Worm (Caenorhabditis elegans): Measurements from ENCODE around the gene M03F4.6.
A peak's percentile ranks its signal among the peaks of the same experiment; 100 is the strongest.

The M03F4.6 gene

DNA sequence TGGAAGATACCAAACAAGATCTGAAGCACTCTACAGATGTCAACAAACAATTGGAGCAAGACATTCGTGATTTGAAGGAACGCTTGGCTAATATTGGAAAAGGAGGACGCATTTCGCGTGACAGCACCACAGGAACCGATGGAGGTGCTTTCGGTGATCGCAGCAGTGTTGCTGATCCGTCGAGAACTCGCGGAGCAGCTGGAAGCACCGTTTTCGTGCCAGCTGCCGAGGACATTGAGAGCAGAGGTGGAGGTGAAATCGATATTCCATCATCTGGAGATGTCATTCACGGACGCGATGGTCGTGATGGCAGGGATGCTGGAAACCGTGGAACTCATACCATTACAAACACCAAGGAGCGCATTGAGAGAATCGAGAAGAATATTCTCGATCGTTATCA is 18.5 kb upstream of the M03F4.6 start:
- TF ChIP-seq nhr-47 (tag; optimal IDR thresholded peaks at IDR 0.05), result no peak
- TF ChIP-seq ets-5 (GFP tag; IDR thresholded peaks at IDR 0.05), result no peak
- no peak for TF ChIP-seq irx-1 (tag; optimal IDR thresholded peaks at IDR 0.05)
- no peak for TF ChIP-seq ceh-90 (tag; optimal IDR thresholded peaks at IDR 0.05)
- no peak for TF ChIP-seq ceh-63 (GFP tag; optimal IDR thresholded peaks at IDR 0.05)
- TF ChIP-seq ces-1 (GFP tag; optimal IDR thresholded peaks at IDR 0.05), result no peak
- no peak for TF ChIP-seq elt-2 (tag; optimal IDR thresholded peaks at IDR 0.05)
- no peak for TF ChIP-seq mdl-1 (tag; optimal IDR thresholded peaks at IDR 0.05)
- TF ChIP-seq ztf-11 (tag; optimal IDR thresholded peaks at IDR 0.05), result no peak
- no peak for TF ChIP-seq xbp-1 (tag; optimal IDR thresholded peaks at IDR 0.05)
- TF ChIP-seq isw-1 (GFP tag; IDR thresholded peaks at IDR 0.05), result no peak
- no peak for TF ChIP-seq dsc-1 (tag; optimal IDR thresholded peaks at IDR 0.05)

DNA sequence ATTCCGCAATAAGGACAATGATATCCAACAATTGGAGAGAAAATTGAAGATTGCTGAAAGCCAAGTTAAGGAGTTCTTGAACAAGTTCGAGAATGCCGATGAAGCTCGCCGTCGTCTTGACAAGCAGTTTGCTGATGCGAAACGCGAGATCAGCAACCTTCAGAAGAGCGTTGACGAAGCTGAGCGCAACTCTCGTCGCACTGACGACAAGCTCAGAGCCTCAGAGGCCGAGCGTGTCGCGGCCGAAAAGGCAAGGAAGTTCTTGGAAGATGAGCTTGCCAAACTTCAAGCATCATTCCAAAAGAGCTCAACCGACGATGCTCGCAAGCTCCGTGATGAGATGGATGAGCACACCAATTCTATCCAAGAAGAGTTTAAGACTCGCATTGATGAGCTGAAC is 17.2 kb upstream of the M03F4.6 start:
- TF ChIP-seq unc-98 (GFP tag; IDR thresholded peaks at IDR 0.05), result no peak
- TF ChIP-seq aha-1 (tag; optimal IDR thresholded peaks at IDR 0.05), result no peak
- no peak for TF ChIP-seq mab-9 (GFP tag; IDR thresholded peaks at IDR 0.05)
- no peak for TF ChIP-seq lin-35 (GFP tag; optimal IDR thresholded peaks at IDR 0.05)
- no peak for TF ChIP-seq vab-15 (tag; optimal IDR thresholded peaks at IDR 0.05)
- no peak for TF ChIP-seq nhr-11 (tag; optimal IDR thresholded peaks at IDR 0.05)
- TF ChIP-seq hlh-17 (GFP tag; optimal IDR thresholded peaks at IDR 0.05; ENCODE audit: borderline replicate concordance), result no peak
- TF ChIP-seq pag-3 (tag; optimal IDR thresholded peaks at IDR 0.05; ENCODE audit: borderline replicate concordance, insufficient read depth), result no peak
- no peak for TF ChIP-seq nhr-237 (tag; optimal IDR thresholded peaks at IDR 0.05)
- TF ChIP-seq snu-23 (GFP tag; optimal IDR thresholded peaks at IDR 0.05), result no peak
- no peak for TF ChIP-seq snpc-4 (tag; optimal IDR thresholded peaks at IDR 0.05)
- TF ChIP-seq lsy-2 (tag; optimal IDR thresholded peaks at IDR 0.05), result no peak
- no peak for TF ChIP-seq nhr-76 (tag; optimal IDR thresholded peaks at IDR 0.05)

DNA sequence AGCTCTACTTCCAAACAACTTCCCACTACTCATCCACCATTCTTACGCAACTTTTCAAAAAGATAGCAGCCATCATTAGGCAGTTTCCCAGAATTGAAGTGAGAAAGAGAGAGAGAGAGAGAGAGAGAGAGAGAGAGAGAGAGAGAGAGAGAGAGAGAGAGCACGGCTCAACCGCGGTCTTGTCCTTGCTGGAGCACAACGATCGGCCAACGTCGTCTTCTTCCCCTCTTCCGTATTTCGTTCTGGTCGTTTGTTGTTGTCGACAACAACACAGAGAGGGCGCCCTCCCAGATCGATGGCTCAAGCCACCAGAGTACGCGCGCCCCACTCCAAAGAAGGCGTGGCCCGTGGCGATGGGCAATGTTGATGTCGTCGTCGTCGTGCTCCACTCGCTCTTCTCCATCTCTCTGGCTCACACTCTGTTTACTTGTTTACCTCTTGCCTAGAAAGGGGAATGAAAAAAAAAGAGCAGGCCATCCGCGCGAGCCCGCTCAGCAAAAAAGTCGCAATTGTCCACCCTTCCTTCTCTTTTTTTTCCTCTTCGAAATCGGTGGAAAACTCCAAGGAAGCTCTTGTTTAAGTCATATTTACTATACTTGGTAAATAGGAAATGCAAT is 13.0 kb upstream of the M03F4.6 start:
- TF ChIP-seq ztf-4 (tag; optimal IDR thresholded peaks at IDR 0.05) (peak; percentile 33), ceh-82 (tag; optimal IDR thresholded peaks at IDR 0.05) (peak in 2 of 3 experiments; percentile 58 to 66), egl-27 (tag; optimal IDR thresholded peaks at IDR 0.05) (no peak), F16B12.6 (tag; optimal IDR thresholded peaks at IDR 0.05) (no peak), isw-1 (GFP tag; IDR thresholded peaks at IDR 0.05) (peak; percentile 25), swsn-7 (tag; optimal IDR thresholded peaks at IDR 0.05) (peak; percentile 53), nhr-84 (tag; optimal IDR thresholded peaks at IDR 0.05) (no peak), zip-4 (GFP tag; optimal IDR thresholded peaks at IDR 0.05) (peak; percentile 7), ceh-8 (GFP tag; optimal IDR thresholded peaks at IDR 0.05) (peak; percentile 71), vab-15 (tag; optimal IDR thresholded peaks at IDR 0.05) (peak; percentile 28), unc-86 (tag; optimal IDR thresholded peaks at IDR 0.05) (peak; percentile 79), mep-1 (tag; optimal IDR thresholded peaks at IDR 0.05) (peak; percentile 35), nhr-47 (tag; optimal IDR thresholded peaks at IDR 0.05) (peak; percentile 69), skn-1 (tag; optimal IDR thresholded peaks at IDR 0.05) (no peak), fkh-8 (tag; optimal IDR thresholded peaks at IDR 0.05) (peak; percentile 84), lsy-2 (tag; optimal IDR thresholded peaks at IDR 0.05) (peak; percentile 8 to 33), efl-1 (optimal IDR thresholded peaks at IDR 0.05) (peak in 1 of 2 experiments; percentile 10), efl-1 (GFP tag; optimal IDR thresholded peaks at IDR 0.05 in 1 of 2) (no peak), unc-98 (GFP tag; IDR thresholded peaks at IDR 0.05) (0 out of 2 replicates have a peak, but pooled peaks have one; percentile 14), mab-9 (GFP tag; IDR thresholded peaks at IDR 0.05) (peak; percentile 46; the same call in 1 of the 2 replicates), lin-14 (GFP tag; optimal IDR thresholded peaks at IDR 0.05) (peak; percentile 94), nhr-76 (tag; optimal IDR thresholded peaks at IDR 0.05) (no peak), fkh-10 (GFP tag; optimal IDR thresholded peaks at IDR 0.05) (peak; percentile 34), sox-4 (tag; optimal IDR thresholded peaks at IDR 0.05) (no peak), nhr-19 (GFP tag; conservative IDR thresholded peaks at IDR 0.05) (peak; percentile 61), tbx-2 (tag; optimal IDR thresholded peaks at IDR 0.05) (peak; percentile 75), aly-2 (tag; optimal IDR thresholded peaks at IDR 0.05) (no peak), nhr-71 (tag; optimal IDR thresholded peaks at IDR 0.05) (peak; percentile 68), snu-23 (GFP tag; optimal IDR thresholded peaks at IDR 0.05) (peak; percentile 26), xbp-1 (tag; optimal IDR thresholded peaks at IDR 0.05) (peak; percentile 29), ztf-11 (tag; optimal IDR thresholded peaks at IDR 0.05) (peak in 1 of 2 experiments; percentile 28)
